Worm (Caenorhabditis elegans) whole organism, late embryonic: ENCODE measurements around the gene T08B1.1.

Experiments used
- F13H6.1 ChIP-seq: sonication (generic microtip); optimal IDR thresholded peaks from 2 replicates; lab custom pipeline; 2016; ENCODE audit warnings: missing genetic modification characterization, missing compliant biosample characterization
- ceh-31 ChIP-seq: sonication (generic microtip); optimal IDR thresholded peaks from 2 replicates; lab custom pipeline; 2016; ENCODE audit warnings: missing genetic modification characterization, missing compliant biosample characterization
- che-1 ChIP-seq: sonication (generic microtip); optimal IDR thresholded peaks from 2 replicates; lab custom pipeline; 2016; ENCODE audit warnings: mild to moderate bottlenecking, missing genetic modification characterization, missing compliant biosample characterization
- elt-2 ChIP-seq: sonication (generic microtip); optimal IDR thresholded peaks from 2 replicates; lab custom pipeline; 2016; ENCODE audit warnings: missing genetic modification reagents, missing genetic modification characterization, missing compliant biosample characterization
- fkh-10 ChIP-seq: fragments of 150-350 bp; optimal IDR thresholded peaks from 2 replicates; lab custom pipeline; 2014; ENCODE audit warnings: missing biosample characterization, missing genetic modification reagents, missing genetic modification characterization
- fkh-6 ChIP-seq: sonication (generic microtip); optimal IDR thresholded peaks from 2 replicates; lab custom pipeline; 2016; ENCODE audit warnings: missing genetic modification characterization, missing compliant biosample characterization
- hlh-15 ChIP-seq: sonication (generic microtip); optimal IDR thresholded peaks from 2 replicates; lab custom pipeline; 2016; ENCODE audit warnings: missing genetic modification characterization, missing compliant biosample characterization
- rnt-1 ChIP-seq: sonication (generic microtip); optimal IDR thresholded peaks from 2 replicates; lab custom pipeline; 2016; ENCODE audit warnings: missing genetic modification characterization, missing compliant biosample characterization
- unc-55 ChIP-seq: sonication (generic microtip); optimal IDR thresholded peaks from 2 replicates; lab custom pipeline; 2017; ENCODE audit warnings: missing biosample characterization, missing genetic modification reagents, missing genetic modification characterization

- TF ChIP-seq F13H6.1 (tag; lab: Kevin White, UChicago) (no peak), fkh-10 (GFP tag; lab: Kevin White, UChicago) (no peak), elt-2 (tag; lab: Kevin White, UChicago) (no peak), fkh-6 (tag; lab: Kevin White, UChicago) (no peak), ceh-31 (tag; lab: Kevin White, UChicago) (no peak), rnt-1 (tag; lab: Kevin White, UChicago) (no peak), che-1 (tag; lab: Kevin White, UChicago) (no peak), unc-55 (GFP tag; lab: Kevin White, UChicago) (no peak), hlh-15 (tag; lab: Kevin White, UChicago) (no peak)
Measured at ce11 chrV:1975049-1975448, 11.8 kb downstream of the T08B1.1 start, which contains the start of gene fbxa-201.
